Worm (Caenorhabditis elegans) whole organism, L1 larva: ENCODE data around the gene W01B6.8.

ENCODE experiments used
- C04F5.9 ChIP-seq: sonication (generic microtip); optimal IDR thresholded peaks from 2 replicates; lab custom pipeline; 2016; ENCODE audit warnings: missing genetic modification characterization, missing compliant biosample characterization
- C34B4.2 ChIP-seq: sonication (generic microtip); optimal IDR thresholded peaks from 2 replicates; lab custom pipeline; 2017; ENCODE audit warnings: mild to moderate bottlenecking, missing genetic modification characterization, missing compliant biosample characterization
- F16B12.6 ChIP-seq: fragments of 150-350 bp; optimal IDR thresholded peaks from 2 replicates; lab custom pipeline; 2014; ENCODE audit warnings: missing biosample characterization, missing genetic modification characterization
- aha-1 ChIP-seq: fragments of 150-350 bp; optimal IDR thresholded peaks from 2 replicates; lab custom pipeline; 2014; ENCODE audit warnings: missing biosample characterization, missing genetic modification characterization
- blmp-1 ChIP-seq: fragments of 150-350 bp; optimal IDR thresholded peaks from 2 replicates; lab custom pipeline; 2014; ENCODE audit warnings: missing biosample characterization, missing genetic modification characterization
- ceh-63 ChIP-seq: fragments of 200-800 bp; sonication (Bioruptor generic); optimal IDR thresholded peaks from 2 replicates; lab custom pipeline; 2018; ENCODE audit warnings: mild to moderate bottlenecking, missing genetic modification characterization, missing compliant biosample characterization
- ceh-82 ChIP-seq, 3 experiments: fragments of 150-350 bp in 1 of 3; sonication (generic microtip) in 2 of 3; optimal IDR thresholded peaks; 2 replicates each; lab custom pipeline; 2014 to 2017; ENCODE audit warnings: missing biosample characterization in 3 of 3, missing genetic modification characterization in 3 of 3
- ceh-90 ChIP-seq: sonication (generic microtip); optimal IDR thresholded peaks from 2 replicates; lab custom pipeline; 2016; ENCODE audit warnings: missing genetic modification characterization, missing compliant biosample characterization
- ces-1 ChIP-seq: fragments of 150-350 bp; optimal IDR thresholded peaks from 2 replicates; lab custom pipeline; 2014; ENCODE audit warnings: missing biosample characterization, missing genetic modification reagents, missing genetic modification characterization
- dsc-1 ChIP-seq: sonication (generic microtip); optimal IDR thresholded peaks from 2 replicates; lab custom pipeline; 2016; ENCODE audit warnings: mild to moderate bottlenecking, missing genetic modification characterization, missing compliant biosample characterization
- efl-1 ChIP-seq, 4 experiments: fragments of 150-350 bp; optimal IDR thresholded peaks in 3 of 4; peaks in 1 of 4; 1 replicate in 1 of 4; 2 replicates in 3 of 4; lab custom pipeline; 2014; ENCODE audit warnings: missing biosample characterization in 2 of 4, missing genetic modification characterization in 2 of 4, missing genetic modification reagents in 2 of 4
- efl-3 ChIP-seq: fragments of 200-800 bp; sonication (Bioruptor generic); optimal IDR thresholded peaks from 2 replicates; lab custom pipeline; 2018; ENCODE audit warnings: mild to moderate bottlenecking, missing genetic modification characterization, missing compliant biosample characterization
- egl-13 ChIP-seq: sonication (generic microtip); optimal IDR thresholded peaks from 2 replicates; lab custom pipeline; 2016; ENCODE audit warnings: missing genotype, missing genetic modification reagents, missing genetic modification characterization, missing compliant biosample characterization
- elt-2 ChIP-seq: sonication (generic microtip); optimal IDR thresholded peaks from 2 replicates; lab custom pipeline; 2016; ENCODE audit warnings: missing genetic modification characterization, mild to moderate bottlenecking, inconsistent platforms, missing compliant biosample characterization, missing genetic modification reagents
- ets-5 ChIP-seq: fragments of 200-800 bp; sonication (Bioruptor generic); IDR thresholded peaks from 2 replicates; pipeline ENCODE4 v1.3.6; 2022; ENCODE audit warnings: missing genetic modification characterization, missing compliant biosample characterization
- fkh-10 ChIP-seq: sonication (generic microtip); optimal IDR thresholded peaks from 2 replicates; lab custom pipeline; 2017; ENCODE audit warnings: missing biosample characterization, missing genetic modification reagents, missing genetic modification characterization
- fkh-4 ChIP-seq: sonication (generic microtip); optimal IDR thresholded peaks from 2 replicates; lab custom pipeline; 2016; ENCODE audit warnings: missing compliant biosample characterization, missing genetic modification characterization, borderline replicate concordance
- fkh-8 ChIP-seq: sonication (generic microtip); optimal IDR thresholded peaks from 2 replicates; lab custom pipeline; 2016; ENCODE audit warnings: mild to moderate bottlenecking, missing genetic modification characterization, missing compliant biosample characterization
- fos-1 ChIP-seq: fragments of 150-350 bp; optimal IDR thresholded peaks from 2 replicates; lab custom pipeline; 2014; ENCODE audit warnings: missing biosample characterization, missing genetic modification characterization
- grh-1 ChIP-seq: fragments of 200-800 bp; sonication (Bioruptor generic); IDR thresholded peaks from 2 replicates; pipeline ENCODE4 v1.3.6; 2022; ENCODE audit warnings: missing genetic modification reagents, missing genetic modification characterization, missing compliant biosample characterization
- hlh-4 ChIP-seq: sonication (generic microtip); optimal IDR thresholded peaks from 2 replicates; lab custom pipeline; 2016; ENCODE audit warnings: mild to moderate bottlenecking, missing genetic modification characterization, missing compliant biosample characterization
- hpl-2 ChIP-seq: fragments of 150-350 bp; optimal IDR thresholded peaks from 2 replicates; lab custom pipeline; 2014; ENCODE audit warnings: missing biosample characterization, missing genetic modification reagents, missing genetic modification characterization
- jun-1 ChIP-seq: fragments of 150-350 bp; optimal IDR thresholded peaks from 2 replicates; lab custom pipeline; 2014; ENCODE audit warnings: missing biosample characterization, missing genetic modification reagents, missing genetic modification characterization
- lin-14 ChIP-seq: fragments of 200-800 bp; sonication (Bioruptor generic); optimal IDR thresholded peaks from 2 replicates; lab custom pipeline; 2018; ENCODE audit warnings: mild to moderate bottlenecking, missing genetic modification characterization, moderate library complexity, missing compliant biosample characterization
- lin-15B ChIP-seq: fragments of 150-350 bp; sonication (generic microtip); optimal IDR thresholded peaks from 3 replicates; lab custom pipeline; 2014; ENCODE audit warnings: missing biosample characterization, missing genetic modification characterization
- lin-35 ChIP-seq, 2 experiments: fragments of 150-350 bp; optimal IDR thresholded peaks; 2 replicates each; lab custom pipeline; 2014; ENCODE audit warnings: missing biosample characterization in 2 of 2, missing genetic modification characterization in 2 of 2, missing genetic modification reagents in 2 of 2
- mdl-1 ChIP-seq, 2 experiments: fragments of 150-350 bp; optimal IDR thresholded peaks; 2 replicates each; lab custom pipeline; 2014 to 2017; ENCODE audit warnings: missing biosample characterization in 2 of 2, missing genetic modification characterization in 2 of 2, inconsistent platforms in 1 of 2
- mep-1 ChIP-seq: fragments of 150-350 bp; optimal IDR thresholded peaks from 2 replicates; lab custom pipeline; 2014; ENCODE audit warnings: missing biosample characterization, missing genetic modification characterization
- nhr-11 ChIP-seq: fragments of 150-350 bp; optimal IDR thresholded peaks from 2 replicates; lab custom pipeline; 2014; ENCODE audit warnings: missing biosample characterization, missing genetic modification characterization
- nhr-20 ChIP-seq: sonication (generic microtip); optimal IDR thresholded peaks from 2 replicates; lab custom pipeline; 2016; ENCODE audit warnings: mild to moderate bottlenecking, missing genetic modification characterization, missing compliant biosample characterization
- nhr-47 ChIP-seq: sonication (generic microtip); optimal IDR thresholded peaks from 2 replicates; lab custom pipeline; 2016; ENCODE audit warnings: mild to moderate bottlenecking, missing genetic modification characterization, moderate library complexity, missing compliant biosample characterization
- nhr-71 ChIP-seq: sonication (generic microtip); optimal IDR thresholded peaks from 2 replicates; lab custom pipeline; 2016; ENCODE audit warnings: mild to moderate bottlenecking, missing genetic modification characterization, moderate library complexity, missing compliant biosample characterization
- nhr-76 ChIP-seq: sonication (generic microtip); optimal IDR thresholded peaks from 2 replicates; lab custom pipeline; 2017; ENCODE audit warnings: missing biosample characterization, missing genetic modification characterization
- nhr-77 ChIP-seq: fragments of 150-350 bp; optimal IDR thresholded peaks from 2 replicates; lab custom pipeline; 2014; ENCODE audit warnings: missing biosample characterization, missing genetic modification characterization
- nhr-84 ChIP-seq: sonication (generic microtip); optimal IDR thresholded peaks from 2 replicates; lab custom pipeline; 2017; ENCODE audit warnings: missing biosample characterization, missing genetic modification characterization
- nhr-85 ChIP-seq: sonication (generic microtip); peaks from one replicate; lab custom pipeline; 2016; ENCODE audit warnings: missing genetic modification characterization, inconsistent platforms, missing compliant biosample characterization
- pax-3 ChIP-seq: fragments of 200-800 bp; sonication (Bioruptor generic); optimal IDR thresholded peaks from 2 replicates; lab custom pipeline; 2018; ENCODE audit warnings: mild to moderate bottlenecking, missing genetic modification characterization, moderate library complexity, missing compliant biosample characterization
- pqm-1 ChIP-seq: sonication (generic microtip); optimal IDR thresholded peaks from 3 replicates; lab custom pipeline; 2017; ENCODE audit warnings: missing biosample characterization, missing genetic modification characterization
- rnt-1 ChIP-seq: sonication (generic microtip); optimal IDR thresholded peaks from 2 replicates; lab custom pipeline; 2016; ENCODE audit warnings: mild to moderate bottlenecking, missing genetic modification characterization, moderate library complexity, missing compliant biosample characterization
- skn-1 ChIP-seq: fragments of 150-350 bp; optimal IDR thresholded peaks from 2 replicates; lab custom pipeline; 2014; ENCODE audit warnings: missing biosample characterization, missing genetic modification characterization
- snpc-4 ChIP-seq: fragments of 150-350 bp; optimal IDR thresholded peaks from 2 replicates; lab custom pipeline; 2014; ENCODE audit warnings: missing biosample characterization, missing genetic modification characterization
- snu-23 ChIP-seq: sonication (generic microtip); optimal IDR thresholded peaks from 2 replicates; lab custom pipeline; 2016; ENCODE audit warnings: missing genetic modification characterization, missing compliant biosample characterization
- sptf-1 ChIP-seq: fragments of 150-350 bp; optimal IDR thresholded peaks from 2 replicates; lab custom pipeline; 2014; ENCODE audit warnings: missing biosample characterization, missing genetic modification characterization
- sup-37 ChIP-seq: fragments of 200-800 bp; sonication (Bioruptor generic); optimal IDR thresholded peaks from 2 replicates; lab custom pipeline; 2018; ENCODE audit warnings: mild to moderate bottlenecking, missing genetic modification characterization, missing compliant biosample characterization
- swsn-7 ChIP-seq: sonication (generic microtip); optimal IDR thresholded peaks from 2 replicates; lab custom pipeline; 2016; ENCODE audit warnings: missing genetic modification characterization, missing compliant biosample characterization
- tbx-2 ChIP-seq: sonication (generic microtip); optimal IDR thresholded peaks from 2 replicates; lab custom pipeline; 2016; ENCODE audit warnings: missing genetic modification characterization, missing compliant biosample characterization
- tlp-1 ChIP-seq: fragments of 150-350 bp; optimal IDR thresholded peaks from 2 replicates; lab custom pipeline; 2014; ENCODE audit warnings: missing biosample characterization, missing genetic modification characterization
- unc-130 ChIP-seq: fragments of 150-350 bp; optimal IDR thresholded peaks from 2 replicates; lab custom pipeline; 2017; ENCODE audit warnings: missing biosample characterization, missing genetic modification characterization, inconsistent platforms
- unc-30 ChIP-seq: sonication (generic microtip); optimal IDR thresholded peaks from 2 replicates; lab custom pipeline; 2017; ENCODE audit warnings: missing biosample characterization, missing genetic modification characterization
- unc-62 ChIP-seq: fragments of 150-350 bp; optimal IDR thresholded peaks from 2 replicates; lab custom pipeline; 2014; ENCODE audit warnings: missing biosample characterization, missing genetic modification reagents, missing genetic modification characterization
- unc-86 ChIP-seq: sonication (generic microtip); optimal IDR thresholded peaks from 2 replicates; lab custom pipeline; 2016; ENCODE audit warnings: missing genetic modification characterization, missing compliant biosample characterization
- unc-98 ChIP-seq: fragments of 200-800 bp; sonication (Bioruptor generic); IDR thresholded peaks from 2 replicates; pipeline ENCODE4 v1.3.6; 2022; ENCODE audit warnings: missing genetic modification characterization, missing compliant biosample characterization
- zag-1 ChIP-seq: fragments of 150-350 bp; optimal IDR thresholded peaks from 2 replicates; lab custom pipeline; 2014; ENCODE audit warnings: missing biosample characterization, missing genetic modification characterization
- ztf-11 ChIP-seq, 2 experiments: sonication (generic microtip); optimal IDR thresholded peaks; 2 replicates each; lab custom pipeline; 2016 to 2017; ENCODE audit warnings: missing genetic modification characterization in 2 of 2, missing biosample characterization in 1 of 2, missing compliant biosample characterization in 1 of 2
- ztf-4 ChIP-seq: fragments of 150-350 bp; optimal IDR thresholded peaks from 2 replicates; lab custom pipeline; 2014; ENCODE audit warnings: missing biosample characterization, missing genetic modification characterization

Gene W01B6.8

ce11 chrIV:10062728-10063127 is 21.4 kb downstream of the W01B6.8 start, which contains the start of gene ipla-7:
TSS of gene ipla-7 (minus strand) at chrIV:10062849.
- TF ChIP-seq efl-3 (GFP tag; lab: Kevin White, UChicago) (no peak), unc-130 (tag; lab: Kevin White, UChicago) (no peak), ces-1 (GFP tag; lab: Kevin White, UChicago) (no peak), nhr-84 (tag; lab: Kevin White, UChicago) (no peak), rnt-1 (tag; lab: Kevin White, UChicago) (no peak), nhr-77 (tag; lab: Kevin White, UChicago) (no peak), aha-1 (tag; lab: Kevin White, UChicago) (no peak), skn-1 (tag; lab: Kevin White, UChicago) (no peak), sup-37 (GFP tag; lab: Kevin White, UChicago) (no peak), fkh-8 (tag; lab: Kevin White, UChicago) (peak; percentile 56), nhr-11 (tag; lab: Kevin White, UChicago) (no peak), lin-14 (GFP tag; lab: Kevin White, UChicago) (peak; percentile 80), dsc-1 (no peak), jun-1 (tag; lab: Kevin White, UChicago) (no peak), hlh-4 (tag; lab: Kevin White, UChicago) (no peak), zag-1 (tag; lab: Kevin White, UChicago) (no peak), mdl-1 (tag; optimal IDR thresholded peaks at IDR 0.05; lab: Kevin White, UChicago) (no peak), elt-2 (tag; lab: Kevin White, UChicago) (no peak), C34B4.2 (tag; lab: Kevin White, UChicago) (no peak), unc-98 (no peak), F16B12.6 (tag; lab: Kevin White, UChicago) (no peak), nhr-71 (tag; lab: Kevin White, UChicago) (peak; percentile 51), fos-1 (no peak), lin-35 (GFP tag; optimal IDR thresholded peaks at IDR 0.05; lab: Kevin White, UChicago) (peak in 1 of 2 experiments; percentile 11), C04F5.9 (tag; lab: Kevin White, UChicago) (no peak), lin-15B (tag; lab: Kevin White, UChicago) (no peak), unc-62 (GFP tag; lab: Kevin White, UChicago) (no peak), blmp-1 (tag; lab: Kevin White, UChicago) (no peak), swsn-7 (peak; percentile 20), ztf-11 (tag; optimal IDR thresholded peaks at IDR 0.05; lab: Kevin White, UChicago) (no peak), hpl-2 (GFP tag; lab: Kevin White, UChicago) (no peak), fkh-10 (GFP tag; lab: Kevin White, UChicago) (peak; percentile 16), pqm-1 (tag; lab: Kevin White, UChicago) (no peak), ets-5 (no peak), egl-13 (tag; lab: Kevin White, UChicago) (peak; percentile 7), mep-1 (tag; lab: Kevin White, UChicago) (no peak), pax-3 (tag; lab: Kevin White, UChicago) (no peak), nhr-85 (tag; lab: Kevin White, UChicago) (no peak), nhr-76 (no peak), efl-1 (optimal IDR thresholded peaks at IDR 0.05; lab: Kevin White, UChicago) (peak in 1 of 2 experiments; percentile 5), efl-1 (GFP tag; optimal IDR thresholded peaks at IDR 0.05 in 1 of 2; lab: Kevin White, UChicago) (peak in 1 of 2 experiments; percentile 82), nhr-47 (tag; lab: Kevin White, UChicago) (peak; percentile 15), unc-30 (tag; lab: Kevin White, UChicago) (no peak), ceh-63 (GFP tag; lab: Kevin White, UChicago) (no peak), snu-23 (GFP tag; lab: Kevin White, UChicago) (no peak), unc-86 (tag; lab: Kevin White, UChicago) (peak; percentile 15), ceh-90 (tag; lab: Kevin White, UChicago) (no peak), snpc-4 (tag; lab: Kevin White, UChicago) (no peak), ztf-4 (tag; lab: Kevin White, UChicago) (no peak), ceh-82 (tag; optimal IDR thresholded peaks at IDR 0.05; lab: Kevin White, UChicago) (peak in 1 of 3 experiments; percentile 56), tlp-1 (tag; lab: Kevin White, UChicago) (no peak), grh-1 (no peak), tbx-2 (tag; lab: Kevin White, UChicago) (peak; percentile 7), fkh-4 (no peak), nhr-20 (no peak), sptf-1 (tag; lab: Kevin White, UChicago) (no peak)
